Worm (Caenorhabditis elegans): ENCODE results near the gene T27A8.7.
"Not testable (repeated sequence)": the region's sequence is repeated elsewhere in the genome, so short reads cannot be mapped to it uniquely, and the experiment has no call there.

The T27A8.7 gene

ce11 chrX:16056404-16056803 lies 1.1 kb downstream of the T27A8.7 start (continued):
- peak; percentile 53 for TF ChIP-seq K09A11.1 (tag; optimal IDR thresholded peaks at IDR 0.05; ENCODE audit: insufficient read depth)
- peak; percentile 57 for TF ChIP-seq pqm-1 (tag; optimal IDR thresholded peaks at IDR 0.05)
- peak; percentile 80 for TF ChIP-seq ceh-31 (tag; optimal IDR thresholded peaks at IDR 0.05)
- peak; percentile 92 for TF ChIP-seq nfya-1 (tag; optimal IDR thresholded peaks at IDR 0.05)
- TF ChIP-seq ahr-1 (tag; optimal IDR thresholded peaks at IDR 0.05): no peak
- no peak for TF ChIP-seq Y22D7AL.16 (tag; optimal IDR thresholded peaks at IDR 0.05)
- TF ChIP-seq ama-1 (optimal IDR thresholded peaks at IDR 0.05): no peak
- peak; percentile 37; the same call in 1 of the 2 replicates for TF ChIP-seq unc-3 (GFP tag; conservative IDR thresholded peaks at IDR 0.05)
- TF ChIP-seq unc-3 (tag; optimal IDR thresholded peaks at IDR 0.05): peak; percentile 8
- TF ChIP-seq sox-2 (GFP tag; IDR thresholded peaks at IDR 0.05): peak; percentile 4; the same call in 1 of the 2 replicates
- peak; percentile 59 for TF ChIP-seq pax-1 (tag; optimal IDR thresholded peaks at IDR 0.05)
- peak; percentile 4 for TF ChIP-seq hlh-6 (tag; optimal IDR thresholded peaks at IDR 0.05)
- no peak for TF ChIP-seq unc-55 (GFP tag; optimal IDR thresholded peaks at IDR 0.05)
- TF ChIP-seq ceh-24 (tag; optimal IDR thresholded peaks at IDR 0.05): no peak
- peak; percentile 6 for TF ChIP-seq ceh-14 (tag; optimal IDR thresholded peaks at IDR 0.05)
- TF ChIP-seq nhr-11 (tag; optimal IDR thresholded peaks at IDR 0.05): no peak
- TF ChIP-seq fkh-6 (tag; optimal IDR thresholded peaks at IDR 0.05): no peak
- TF ChIP-seq pros-1 (tag; optimal IDR thresholded peaks at IDR 0.05): peak; percentile 35
- TF ChIP-seq nhr-232 (tag; optimal IDR thresholded peaks at IDR 0.05): no peak
- TF ChIP-seq rnt-1 (tag; optimal IDR thresholded peaks at IDR 0.05): peak; percentile 87
- no peak for TF ChIP-seq ceh-45 (GFP tag; IDR thresholded peaks at IDR 0.05)

ce11 chrX:16058845-16059244 lies 3.5 kb downstream of the T27A8.7 start, which contains the start of gene T27A8.2:
TSS of gene T27A8.2 (minus strand) at chrX:16058945.
- TF ChIP-seq F13H6.1 (tag; optimal IDR thresholded peaks at IDR 0.05) (no peak), npax-4 (tag; optimal IDR thresholded peaks at IDR 0.05) (no peak), odd-2 (tag; optimal IDR thresholded peaks at IDR 0.05) (no peak), pat-9 (tag; optimal IDR thresholded peaks at IDR 0.05) (no peak), elt-2 (tag; optimal IDR thresholded peaks at IDR 0.05) (no peak), ceh-19 (GFP tag; optimal IDR thresholded peaks at IDR 0.05) (no peak), ttx-3 (tag; optimal IDR thresholded peaks at IDR 0.05) (no peak), ets-4 (tag; optimal IDR thresholded peaks at IDR 0.05) (no peak), mec-3 (tag; optimal IDR thresholded peaks at IDR 0.05; ENCODE audit: borderline replicate concordance) (no peak), hlh-6 (tag; optimal IDR thresholded peaks at IDR 0.05) (no peak), lim-6 (tag; optimal IDR thresholded peaks at IDR 0.05) (no peak), Y22D7AL.16 (tag; optimal IDR thresholded peaks at IDR 0.05) (no peak), pha-2 (tag; optimal IDR thresholded peaks at IDR 0.05) (no peak), ceh-48 (tag; optimal IDR thresholded peaks at IDR 0.05) (no peak), unc-55 (GFP tag; optimal IDR thresholded peaks at IDR 0.05) (no peak), ceh-30 (tag; optimal IDR thresholded peaks at IDR 0.05) (no peak)

DNA sequence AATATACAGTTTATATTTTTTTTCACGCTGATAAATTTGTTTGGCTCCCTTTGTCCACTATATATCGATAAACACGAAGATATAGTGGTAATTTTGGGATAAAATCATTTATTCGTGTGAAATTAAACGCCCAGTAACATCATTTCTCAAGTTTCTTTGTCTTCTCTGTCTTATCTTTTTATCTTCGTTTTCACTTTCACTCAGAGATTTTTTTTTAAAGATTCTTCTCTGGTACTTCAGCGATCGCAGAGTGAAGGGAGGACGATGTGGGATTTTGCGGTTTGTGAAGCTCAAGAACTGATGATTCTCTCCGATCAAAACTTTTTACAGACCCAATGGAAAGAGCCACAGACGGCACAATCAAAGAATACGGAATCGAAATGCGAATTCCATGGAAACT lies 7.0 kb downstream of the T27A8.7 start, which contains the start of gene T27A8.3:
TSS of gene T27A8.3 (plus strand) at position 301 of the 400 bp plus-strand sequence.
- TF ChIP-seq gmeb-2 (tag; optimal IDR thresholded peaks at IDR 0.05); hlh-30 (tag; optimal IDR thresholded peaks at IDR 0.05; ENCODE audit: insufficient read depth); pqm-1 (tag; optimal IDR thresholded peaks at IDR 0.05): not testable (repeated sequence)

DNA sequence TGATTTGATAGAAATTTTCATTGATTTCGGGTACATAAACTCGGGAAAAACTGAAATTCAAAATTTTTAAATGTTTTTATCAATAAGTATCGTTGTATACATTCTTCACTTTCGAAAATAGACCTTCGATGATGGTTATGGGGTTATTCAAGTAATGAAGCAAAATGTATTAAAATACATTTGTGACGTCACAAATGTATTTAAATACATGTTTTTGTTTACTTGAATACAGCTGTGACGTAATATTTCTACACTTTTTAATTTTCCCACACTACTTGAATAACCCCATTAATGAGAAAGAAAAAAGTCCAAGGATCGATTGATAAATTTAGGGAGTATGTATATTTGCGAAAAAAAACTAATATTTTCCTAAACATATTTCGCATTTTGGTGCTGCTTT lies 12.6 kb downstream of the T27A8.7 start:
- TF ChIP-seq unc-3 (GFP tag; conservative IDR thresholded peaks at IDR 0.05) (no peak), unc-3 (tag; optimal IDR thresholded peaks at IDR 0.05) (no peak), nhr-11 (tag; optimal IDR thresholded peaks at IDR 0.05) (no peak), fax-1 (tag; optimal IDR thresholded peaks at IDR 0.05) (no peak), sox-2 (GFP tag; IDR thresholded peaks at IDR 0.05) (no peak)
